Fruit fly (Drosophila melanogaster) whole organism, embryonic: ENCODE results near the gene Cbl.

Source experiments
- BtbVII ChIP-seq: fragments of 200-800 bp; sonication (Bioruptor generic); optimal IDR thresholded peaks from 3 replicates; lab custom pipeline; 2017; ENCODE audit warnings: missing biosample characterization, mild to moderate bottlenecking, missing genetic modification characterization
- C15 ChIP-seq: fragments of 200-800 bp; sonication (Bioruptor generic); IDR thresholded peaks from 3 replicates; pipeline ENCODE4 v1.3.6; 2022; ENCODE audit warnings: missing biosample characterization, missing genetic modification characterization
- CG10274 ChIP-seq: fragments of 200-800 bp; sonication (Bioruptor generic); optimal IDR thresholded peaks from 3 replicates; lab custom pipeline; 2017; ENCODE audit warnings: missing biosample characterization, mild to moderate bottlenecking, missing genetic modification characterization
- CG11398 ChIP-seq: fragments of 200-800 bp; sonication (Bioruptor generic); optimal IDR thresholded peaks from 2 replicates; lab custom pipeline; 2016; ENCODE audit warnings: missing biosample characterization, missing genetic modification characterization
- CG14667 ChIP-seq: fragments of 200-800 bp; sonication (Bioruptor generic); IDR thresholded peaks from 2 replicates; pipeline ENCODE4 v1.3.6; 2022; ENCODE audit warnings: missing biosample characterization, missing genetic modification characterization
- CG14710 ChIP-seq: fragments of 200-800 bp; sonication (Bioruptor generic); optimal IDR thresholded peaks from 3 replicates; lab custom pipeline; 2019; ENCODE audit warnings: missing biosample characterization, mild to moderate bottlenecking, missing genetic modification characterization, moderate library complexity
- CG14860 ChIP-seq: fragments of 200-800 bp; sonication (Bioruptor generic); IDR thresholded peaks from 3 replicates; pipeline ENCODE4 v1.3.6; 2022; ENCODE audit warnings: missing biosample characterization, missing genetic modification characterization; ENCODE audit not compliant: partially characterized antibody
- CG1529 ChIP-seq: fragments of 200-800 bp; sonication (Bioruptor generic); optimal IDR thresholded peaks from 3 replicates; lab custom pipeline; 2018; ENCODE audit warnings: missing biosample characterization, missing genetic modification characterization
- CG16863 ChIP-seq: fragments of 200-800 bp; sonication (Bioruptor generic); optimal IDR thresholded peaks from 3 replicates; lab custom pipeline; 2016; ENCODE audit warnings: missing biosample characterization, missing genetic modification characterization
- CG18476 ChIP-seq: fragments of 200-800 bp; sonication (Bioruptor generic); optimal IDR thresholded peaks from 2 replicates; lab custom pipeline; 2016; ENCODE audit warnings: missing biosample characterization, mild to moderate bottlenecking, missing genetic modification characterization
- CG4404 ChIP-seq: fragments of 200-800 bp; sonication (Bioruptor generic); IDR thresholded peaks from 2 replicates; pipeline ENCODE4 v1.3.6; 2022; ENCODE audit warnings: missing biosample characterization, missing genetic modification characterization
- CG4820 ChIP-seq: fragments of 200-800 bp; sonication (Bioruptor generic); optimal IDR thresholded peaks from 3 replicates; lab custom pipeline; 2016; ENCODE audit warnings: missing biosample characterization, missing genetic modification characterization
- CG5245 ChIP-seq: fragments of 200-800 bp; sonication (Bioruptor generic); optimal IDR thresholded peaks from 3 replicates; lab custom pipeline; 2016; ENCODE audit warnings: missing biosample characterization, missing genetic modification characterization
- CG6854 ChIP-seq: fragments of 200-800 bp; sonication (Bioruptor generic); optimal IDR thresholded peaks from 3 replicates; lab custom pipeline; 2017; ENCODE audit warnings: missing biosample characterization, mild to moderate bottlenecking, missing genetic modification characterization
- CG7786 ChIP-seq: fragments of 200-800 bp; sonication (Bioruptor generic); optimal IDR thresholded peaks from 2 replicates; lab custom pipeline; 2016; ENCODE audit warnings: missing biosample characterization, missing genetic modification characterization
- CG8290 ChIP-seq, 3 experiments: fragments of 200-800 bp; sonication (Bioruptor generic); optimal IDR thresholded peaks; 2 replicates each; lab custom pipeline; 2016 to 2019; ENCODE audit warnings: missing biosample characterization in 3 of 3, missing genetic modification characterization in 3 of 3, mild to moderate bottlenecking in 2 of 3, moderate library complexity in 1 of 3
- CG8944 ChIP-seq: fragments of 200-800 bp; sonication (Bioruptor generic); optimal IDR thresholded peaks from 3 replicates; lab custom pipeline; 2016; ENCODE audit warnings: missing biosample characterization, missing genetic modification characterization
- CkIIα-i1 ChIP-seq: fragments of 200-800 bp; sonication (Bioruptor generic); IDR thresholded peaks from 2 replicates; pipeline ENCODE4 v1.3.6; 2022; ENCODE audit warnings: missing biosample characterization, missing genetic modification characterization
- CoRest ChIP-seq: fragments of 200-800 bp; sonication (Bioruptor generic); optimal IDR thresholded peaks from 3 replicates; lab custom pipeline; 2018; ENCODE audit warnings: missing biosample characterization, mild to moderate bottlenecking, missing genetic modification characterization, moderate library complexity
- Dip2 ChIP-seq: fragments of 200-800 bp; sonication (Bioruptor generic); IDR thresholded peaks from 2 replicates; pipeline ENCODE4 v1.3.6; 2022; ENCODE audit warnings: missing biosample characterization, missing genetic modification characterization
- E2f2 ChIP-seq: fragments of 200-800 bp; sonication (Bioruptor generic); IDR thresholded peaks from 2 replicates; pipeline ENCODE4 v1.3.6; 2022; ENCODE audit warnings: missing biosample characterization, missing genetic modification characterization
- ERR ChIP-seq: fragments of 200-800 bp; sonication (Bioruptor generic); optimal IDR thresholded peaks from 2 replicates; lab custom pipeline; 2016; ENCODE audit warnings: missing biosample characterization, missing genetic modification characterization
- GATAe ChIP-seq: fragments of 200-800 bp; sonication (Bioruptor generic); conservative IDR thresholded peaks from 2 replicates; pipeline ENCODE4 v1.3.6; 2022; ENCODE audit warnings: missing biosample characterization, missing genetic modification characterization
- Nf-YA ChIP-seq: fragments of 200-800 bp; sonication (Bioruptor generic); IDR thresholded peaks from 2 replicates; pipeline ENCODE4 v1.3.6; 2022; ENCODE audit warnings: missing biosample characterization, missing genetic modification characterization
- Oli ChIP-seq: fragments of 200-800 bp; sonication (Bioruptor generic); optimal IDR thresholded peaks from 2 replicates; lab custom pipeline; 2018; ENCODE audit warnings: missing biosample characterization, mild to moderate bottlenecking, missing genetic modification characterization, moderate library complexity
- Rfx ChIP-seq: fragments of 200-800 bp; sonication (Bioruptor generic); IDR thresholded peaks from 2 replicates; pipeline ENCODE4 v1.3.6; 2022; ENCODE audit warnings: missing biosample characterization, missing genetic modification characterization
- Sin3A ChIP-seq: fragments of >200 bp; optimal IDR thresholded peaks from 2 replicates; lab custom pipeline; 2018
- bigmax ChIP-seq: fragments of 200-800 bp; sonication (Bioruptor generic); optimal IDR thresholded peaks from 2 replicates; lab custom pipeline; 2018; ENCODE audit warnings: missing biosample characterization, mild to moderate bottlenecking, missing genetic modification characterization
- bowl ChIP-seq: fragments of 200-800 bp; sonication (Bioruptor generic); IDR thresholded peaks from 2 replicates; pipeline ENCODE4 v1.3.6; 2022; ENCODE audit warnings: missing biosample characterization, missing genetic modification characterization
- cad ChIP-seq: fragments of >200 bp; optimal IDR thresholded peaks from 2 replicates; lab custom pipeline; 2017; ENCODE audit warnings: missing biosample characterization, missing genetic modification characterization
- cas ChIP-seq: fragments of 200-800 bp; sonication (Bioruptor generic); IDR thresholded peaks from 2 replicates; pipeline ENCODE4 v1.3.6; 2022; ENCODE audit warnings: missing biosample characterization, missing genetic modification characterization
- ci ChIP-seq: fragments of 200-800 bp; sonication (Bioruptor generic); IDR thresholded peaks from 3 replicates; pipeline ENCODE4 v1.3.6; 2022; ENCODE audit warnings: missing biosample characterization, missing genetic modification characterization
- disco-r ChIP-seq: fragments of 200-800 bp; sonication (Bioruptor generic); optimal IDR thresholded peaks from 2 replicates; lab custom pipeline; 2016; ENCODE audit warnings: missing biosample characterization, missing genetic modification characterization
- eve ChIP-seq, 2 experiments: fragments of >200 bp; optimal IDR thresholded peaks; 2 replicates each; lab custom pipeline; 2017; ENCODE audit warnings: missing biosample characterization in 2 of 2, missing genetic modification characterization in 2 of 2
- grau ChIP-seq: fragments of 200-800 bp; optimal IDR thresholded peaks from 3 replicates; lab custom pipeline; 2019; ENCODE audit warnings: missing biosample characterization, mild to moderate bottlenecking, missing genetic modification characterization, moderate library complexity
- h ChIP-seq: fragments of >200 bp; optimal IDR thresholded peaks from 2 replicates; lab custom pipeline; 2017
- insv ChIP-seq, 2 experiments: fragments of 200-800 bp; sonication (Bioruptor generic); optimal IDR thresholded peaks; 3 replicates each; lab custom pipeline; 2016 to 2018; ENCODE audit warnings: missing biosample characterization in 2 of 2, missing genetic modification characterization in 2 of 2
- maf-S ChIP-seq: fragments of 200-800 bp; sonication (Bioruptor generic); optimal IDR thresholded peaks from 2 replicates; lab custom pipeline; 2016; ENCODE audit warnings: missing biosample characterization, missing genetic modification characterization
- nerfin-2 ChIP-seq: fragments of 200-800 bp; sonication (Bioruptor generic); IDR thresholded peaks from 2 replicates; pipeline ENCODE4 v1.3.6; 2022; ENCODE audit warnings: missing biosample characterization, missing genetic modification characterization; ENCODE audit not compliant: partially characterized antibody
- pb ChIP-seq: fragments of 200-800 bp; sonication (Bioruptor generic); optimal IDR thresholded peaks from 3 replicates; lab custom pipeline; 2016; ENCODE audit warnings: missing biosample characterization, missing genetic modification characterization
- pita ChIP-seq: fragments of 200-800 bp; sonication (Bioruptor generic); optimal IDR thresholded peaks from 2 replicates; lab custom pipeline; 2017; ENCODE audit warnings: missing biosample characterization, mild to moderate bottlenecking, missing genetic modification characterization
- sqz ChIP-seq: fragments of 200-800 bp; sonication (Bioruptor generic); optimal IDR thresholded peaks from 3 replicates; lab custom pipeline; 2018; ENCODE audit warnings: missing biosample characterization, mild to moderate bottlenecking, missing genetic modification characterization
- sr ChIP-seq: fragments of 200-800 bp; sonication (Bioruptor generic); IDR thresholded peaks from 3 replicates; pipeline ENCODE4 v1.3.6; 2022; ENCODE audit warnings: missing biosample characterization, missing genetic modification characterization
- tap ChIP-seq: fragments of 200-800 bp; optimal IDR thresholded peaks from 3 replicates; lab custom pipeline; 2019; ENCODE audit warnings: missing biosample characterization, mild to moderate bottlenecking, missing genetic modification characterization, moderate library complexity
- tna ChIP-seq: fragments of 200-800 bp; sonication (Bioruptor generic); IDR thresholded peaks from 2 replicates; pipeline ENCODE4 v1.3.6; 2022; ENCODE audit warnings: missing biosample characterization, missing genetic modification characterization; ENCODE audit not compliant: partially characterized antibody
- tup ChIP-seq: fragments of 200-800 bp; sonication (Bioruptor generic); optimal IDR thresholded peaks from 2 replicates; lab custom pipeline; 2016; ENCODE audit warnings: missing biosample characterization, mild to moderate bottlenecking, missing genetic modification characterization, moderate library complexity
- unpg ChIP-seq: fragments of 200-800 bp; sonication (Bioruptor generic); optimal IDR thresholded peaks from 3 replicates; lab custom pipeline; 2018; ENCODE audit warnings: missing biosample characterization, mild to moderate bottlenecking, missing genetic modification characterization, moderate library complexity
- usp ChIP-seq: fragments of >200 bp; optimal IDR thresholded peaks from 2 replicates; lab custom pipeline; 2017; ENCODE audit warnings: missing biosample characterization, missing genetic modification characterization
- yki ChIP-seq: fragments of >200 bp; optimal IDR thresholded peaks from 3 replicates; lab custom pipeline; 2018
- z ChIP-seq: fragments of 200-800 bp; sonication (Bioruptor generic); IDR thresholded peaks from 3 replicates; pipeline ENCODE4 v1.3.6; 2022; ENCODE audit warnings: missing biosample characterization, missing genetic modification characterization

Gene Cbl

DNA sequence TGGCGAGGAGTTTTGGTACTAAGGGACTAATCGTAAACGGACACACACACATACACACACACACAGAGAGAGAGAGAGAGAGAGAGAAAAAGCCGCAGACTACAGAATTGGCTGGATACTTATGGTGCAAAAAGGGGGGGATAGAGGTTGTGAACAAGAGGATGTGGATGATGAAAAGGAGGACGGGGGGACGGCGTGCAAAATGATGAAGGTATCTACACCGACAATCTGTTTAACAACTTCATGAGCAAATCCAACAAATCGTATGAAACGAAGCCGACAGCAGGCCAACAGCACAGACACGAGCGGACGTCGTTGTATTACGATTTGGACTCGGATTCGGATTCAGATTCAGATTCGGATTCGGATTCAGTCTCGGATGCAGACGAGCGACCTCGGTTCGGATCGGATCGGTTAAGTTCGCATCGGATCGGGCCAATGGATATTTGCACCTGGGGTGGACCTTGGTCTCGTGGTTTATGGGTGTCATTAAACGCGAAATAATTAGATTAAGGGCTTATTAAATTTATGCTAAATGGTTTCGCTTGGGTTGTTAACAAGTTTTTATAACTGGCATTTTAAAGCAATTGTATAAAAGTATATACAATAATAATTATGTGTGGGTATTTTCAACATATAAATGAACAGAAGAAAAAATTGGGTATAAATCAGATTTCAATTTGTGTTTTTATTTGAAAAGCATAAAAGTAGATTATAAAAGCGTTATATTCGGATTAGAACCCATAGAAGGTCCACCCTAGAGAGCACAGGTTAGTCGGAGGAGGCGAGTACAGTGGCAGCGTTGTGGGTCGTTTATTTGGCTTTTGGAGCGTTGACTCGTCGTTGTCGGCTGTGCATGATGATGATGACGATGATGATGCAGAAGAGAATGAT, 30.5 kb downstream of the Cbl start (continued):
- TF ChIP-seq nerfin-2 (no peak), Nf-YA (GFP tag; lab: Robert Waterston, UW) (peak; percentile 47), bowl (peak; percentile 51; the same call in 1 of the 2 replicates), sr (no peak), tna (GFP tag; lab: Robert Waterston, UW) (no peak), disco-r (peak; percentile 9), pita (GFP tag; lab: Kevin White, UChicago) (no peak), h (lab: Kevin White, UChicago) (no peak), maf-S (GFP tag; lab: Kevin White, UChicago) (peak; percentile 36), CG4404 (GFP tag; lab: Robert Waterston, UW) (peak; percentile 34; the same call in 1 of the 2 replicates), E2f2 (GFP tag; lab: Robert Waterston, UW) (peak; percentile 60; the same call in 1 of the 2 replicates), insv (GFP tag; optimal IDR thresholded peaks at IDR 0.05; lab: Kevin White, UChicago) (peak in 1 of 2 experiments; percentile 47), CG11398 (GFP tag; lab: Kevin White, UChicago) (no peak), CG14860 (GFP tag; lab: Robert Waterston, UW) (no peak), grau (peak; percentile 88), BtbVII (GFP tag; lab: Kevin White, UChicago) (peak; percentile 97), CkIIα-i1 (no peak), CG6854 (GFP tag; lab: Kevin White, UChicago) (peak; percentile 95), C15 (GFP tag; lab: Robert Waterston, UW) (peak; percentile 75; the same call in 2 of the 3 replicates), pb (GFP tag; lab: Kevin White, UChicago) (no peak), z (GFP tag; lab: Robert Waterston, UW) (no peak), ERR (GFP tag; lab: Kevin White, UChicago) (no peak), CG4820 (peak; percentile 83), CG14710 (peak; percentile 83), yki (lab: Kevin White, UChicago) (no peak), CG8290 (GFP tag; optimal IDR thresholded peaks at IDR 0.05; lab: Kevin White, UChicago) (peak; percentile 19), CG8290 (tag; optimal IDR thresholded peaks at IDR 0.05; lab: Kevin White, UChicago) (peak in 1 of 2 experiments; percentile 5), cas (GFP tag; lab: Robert Waterston, UW) (peak; percentile 67; the same call in 1 of the 2 replicates), CG7786 (GFP tag; lab: Kevin White, UChicago) (peak; percentile 33), CG1529 (GFP tag; lab: Kevin White, UChicago) (peak; percentile 79), CG16863 (peak; percentile 49), usp (GFP tag; lab: Kevin White, UChicago) (no peak), cad (peak; percentile 67), tup (peak; percentile 44), CG10274 (GFP tag; lab: Kevin White, UChicago) (peak; percentile 80), CoRest (tag; lab: Kevin White, UChicago) (peak; percentile 88), CG14667 (peak; percentile 25; the same call in 1 of the 2 replicates), Sin3A (lab: Kevin White, UChicago) (no peak), Rfx (peak; percentile 83), CG8944 (GFP tag; lab: Kevin White, UChicago) (no peak), bigmax (GFP tag; lab: Kevin White, UChicago) (peak; percentile 28), unpg (peak; percentile 90), CG5245 (peak; percentile 71), Oli (tag; lab: Kevin White, UChicago) (peak; percentile 85), sqz (GFP tag; lab: Kevin White, UChicago) (peak; percentile 72), ci (peak; percentile 59; the same call in 2 of the 3 replicates), eve (GFP tag; optimal IDR thresholded peaks at IDR 0.05; lab: Kevin White, UChicago) (peak in 1 of 2 experiments; percentile 95), Dip2 (GFP tag; lab: Robert Waterston, UW) (no peak; the same call in 1 of the 2 replicates), tap (tag; lab: Kevin White, UChicago) (peak; percentile 88), GATAe (GFP tag; lab: Robert Waterston, UW) (peak; percentile 55; the same call in 1 of the 2 replicates), CG18476 (GFP tag; lab: Kevin White, UChicago) (peak; percentile 89)
